Worm (Caenorhabditis elegans) whole organism, L1 larva: Measurements from ENCODE around the gene pbs-6.

Experiments used
- C04F5.9 ChIP-seq: sonication (generic microtip); optimal IDR thresholded peaks from 2 replicates; lab custom pipeline; 2016; ENCODE audit warnings: missing genetic modification characterization, missing compliant biosample characterization
- C16A3.4 ChIP-seq: fragments of 150-350 bp; optimal IDR thresholded peaks from 2 replicates; lab custom pipeline; 2014; ENCODE audit warnings: missing biosample characterization, missing genetic modification characterization
- C34B4.2 ChIP-seq: sonication (generic microtip); optimal IDR thresholded peaks from 2 replicates; lab custom pipeline; 2017; ENCODE audit warnings: mild to moderate bottlenecking, missing genetic modification characterization, missing compliant biosample characterization
- Y116A8C.19 ChIP-seq: sonication (generic microtip); optimal IDR thresholded peaks from 2 replicates; lab custom pipeline; 2016; ENCODE audit warnings: missing compliant biosample characterization, missing genetic modification characterization, borderline replicate concordance
- ceh-63 ChIP-seq: fragments of 200-800 bp; sonication (Bioruptor generic); optimal IDR thresholded peaks from 2 replicates; lab custom pipeline; 2018; ENCODE audit warnings: mild to moderate bottlenecking, missing genetic modification characterization, missing compliant biosample characterization
- ceh-82 ChIP-seq, 3 experiments: fragments of 150-350 bp in 1 of 3; sonication (generic microtip) in 2 of 3; optimal IDR thresholded peaks; 2 replicates each; lab custom pipeline; 2014 to 2017; ENCODE audit warnings: missing biosample characterization in 3 of 3, missing genetic modification characterization in 3 of 3
- ceh-88 ChIP-seq: fragments of 200-800 bp; sonication (Bioruptor generic); IDR thresholded peaks from 2 replicates; pipeline ENCODE4 v1.3.6; 2022; ENCODE audit warnings: missing genetic modification characterization, missing compliant biosample characterization
- ces-1 ChIP-seq: fragments of 150-350 bp; optimal IDR thresholded peaks from 2 replicates; lab custom pipeline; 2014; ENCODE audit warnings: missing biosample characterization, missing genetic modification reagents, missing genetic modification characterization
- dsc-1 ChIP-seq: sonication (generic microtip); optimal IDR thresholded peaks from 2 replicates; lab custom pipeline; 2016; ENCODE audit warnings: mild to moderate bottlenecking, missing genetic modification characterization, missing compliant biosample characterization
- egl-13 ChIP-seq: sonication (generic microtip); optimal IDR thresholded peaks from 2 replicates; lab custom pipeline; 2016; ENCODE audit warnings: missing genotype, missing genetic modification reagents, missing genetic modification characterization, missing compliant biosample characterization
- elt-3 ChIP-seq, 6 experiments: fragments of 150-350 bp in 1 of 6; sonication (generic microtip); optimal IDR thresholded peaks; 2 replicates each; lab custom pipeline; 2017 to 2018; ENCODE audit warnings: missing biosample characterization in 6 of 6, missing genetic modification characterization in 6 of 6, inconsistent platforms in 1 of 6
- ets-5 ChIP-seq: fragments of 200-800 bp; sonication (Bioruptor generic); IDR thresholded peaks from 2 replicates; pipeline ENCODE4 v1.3.6; 2022; ENCODE audit warnings: missing genetic modification characterization, missing compliant biosample characterization
- fkh-10 ChIP-seq: sonication (generic microtip); optimal IDR thresholded peaks from 2 replicates; lab custom pipeline; 2017; ENCODE audit warnings: missing biosample characterization, missing genetic modification reagents, missing genetic modification characterization
- fkh-4 ChIP-seq: sonication (generic microtip); optimal IDR thresholded peaks from 2 replicates; lab custom pipeline; 2016; ENCODE audit warnings: missing compliant biosample characterization, missing genetic modification characterization, borderline replicate concordance
- fos-1 ChIP-seq: fragments of 150-350 bp; optimal IDR thresholded peaks from 2 replicates; lab custom pipeline; 2014; ENCODE audit warnings: missing biosample characterization, missing genetic modification characterization
- grh-1 ChIP-seq: fragments of 200-800 bp; sonication (Bioruptor generic); IDR thresholded peaks from 2 replicates; pipeline ENCODE4 v1.3.6; 2022; ENCODE audit warnings: missing genetic modification reagents, missing genetic modification characterization, missing compliant biosample characterization
- hlh-17 ChIP-seq: fragments of 200-800 bp; sonication (Bioruptor generic); optimal IDR thresholded peaks from 2 replicates; lab custom pipeline; 2018; ENCODE audit warnings: missing genetic modification characterization, mild to moderate bottlenecking, missing compliant biosample characterization, moderate library complexity, borderline replicate concordance
- hlh-4 ChIP-seq: sonication (generic microtip); optimal IDR thresholded peaks from 2 replicates; lab custom pipeline; 2016; ENCODE audit warnings: mild to moderate bottlenecking, missing genetic modification characterization, missing compliant biosample characterization
- hpl-2 ChIP-seq: fragments of 150-350 bp; optimal IDR thresholded peaks from 2 replicates; lab custom pipeline; 2014; ENCODE audit warnings: missing biosample characterization, missing genetic modification reagents, missing genetic modification characterization
- isw-1 ChIP-seq: fragments of 200-800 bp; sonication (Bioruptor generic); IDR thresholded peaks from 2 replicates; pipeline ENCODE4 v1.3.6; 2022; ENCODE audit warnings: missing genetic modification characterization, missing compliant biosample characterization
- jun-1 ChIP-seq: fragments of 150-350 bp; optimal IDR thresholded peaks from 2 replicates; lab custom pipeline; 2014; ENCODE audit warnings: missing biosample characterization, missing genetic modification reagents, missing genetic modification characterization
- lin-15B ChIP-seq: fragments of 150-350 bp; sonication (generic microtip); optimal IDR thresholded peaks from 3 replicates; lab custom pipeline; 2014; ENCODE audit warnings: missing biosample characterization, missing genetic modification characterization
- lsy-2 ChIP-seq, 2 experiments: fragments of 150-350 bp; optimal IDR thresholded peaks; 2 replicates each; lab custom pipeline; 2014; ENCODE audit warnings: missing biosample characterization in 2 of 2, missing genetic modification characterization in 2 of 2
- mab-9 ChIP-seq: fragments of 200-800 bp; sonication (Bioruptor generic); IDR thresholded peaks from 2 replicates; pipeline ENCODE4 v1.3.6; 2022; ENCODE audit warnings: missing genetic modification reagents, missing genetic modification characterization, missing compliant biosample characterization
- mdl-1 ChIP-seq, 2 experiments: fragments of 150-350 bp; optimal IDR thresholded peaks; 2 replicates each; lab custom pipeline; 2014 to 2017; ENCODE audit warnings: missing biosample characterization in 2 of 2, missing genetic modification characterization in 2 of 2, inconsistent platforms in 1 of 2
- mef-2 ChIP-seq: fragments of 150-350 bp; optimal IDR thresholded peaks from 2 replicates; lab custom pipeline; 2014; ENCODE audit warnings: missing biosample characterization, missing genetic modification characterization
- nhr-11 ChIP-seq: fragments of 150-350 bp; optimal IDR thresholded peaks from 2 replicates; lab custom pipeline; 2014; ENCODE audit warnings: missing biosample characterization, missing genetic modification characterization
- nhr-12 ChIP-seq: sonication (generic microtip); optimal IDR thresholded peaks from 2 replicates; lab custom pipeline; 2017; ENCODE audit warnings: missing biosample characterization, missing genetic modification characterization
- nhr-19 ChIP-seq: fragments of 200-800 bp; sonication (Bioruptor generic); conservative IDR thresholded peaks from 2 replicates; pipeline ENCODE4 v1.3.6; 2022; ENCODE audit warnings: missing genetic modification characterization, missing compliant biosample characterization
- nhr-20 ChIP-seq: sonication (generic microtip); optimal IDR thresholded peaks from 2 replicates; lab custom pipeline; 2016; ENCODE audit warnings: mild to moderate bottlenecking, missing genetic modification characterization, missing compliant biosample characterization
- nhr-237 ChIP-seq: fragments of 150-350 bp; optimal IDR thresholded peaks from 2 replicates; lab custom pipeline; 2014; ENCODE audit warnings: missing biosample characterization, missing genetic modification characterization
- nhr-28 ChIP-seq: fragments of 150-350 bp; optimal IDR thresholded peaks from 2 replicates; lab custom pipeline; 2014; ENCODE audit warnings: missing biosample characterization, missing genetic modification characterization
- nhr-71 ChIP-seq: sonication (generic microtip); optimal IDR thresholded peaks from 2 replicates; lab custom pipeline; 2016; ENCODE audit warnings: mild to moderate bottlenecking, missing genetic modification characterization, moderate library complexity, missing compliant biosample characterization
- nhr-84 ChIP-seq: sonication (generic microtip); optimal IDR thresholded peaks from 2 replicates; lab custom pipeline; 2017; ENCODE audit warnings: missing biosample characterization, missing genetic modification characterization
- nhr-85 ChIP-seq: sonication (generic microtip); peaks from one replicate; lab custom pipeline; 2016; ENCODE audit warnings: missing genetic modification characterization, inconsistent platforms, missing compliant biosample characterization
- pag-3 ChIP-seq: sonication (generic microtip); optimal IDR thresholded peaks from 2 replicates; lab custom pipeline; 2017; ENCODE audit warnings: missing genetic modification characterization, mild to moderate bottlenecking, missing compliant biosample characterization, antibody characterized with exemption, borderline replicate concordance; ENCODE audit not compliant: insufficient read depth
- snpc-4 ChIP-seq: fragments of 150-350 bp; optimal IDR thresholded peaks from 2 replicates; lab custom pipeline; 2014; ENCODE audit warnings: missing biosample characterization, missing genetic modification characterization
- sup-37 ChIP-seq: fragments of 200-800 bp; sonication (Bioruptor generic); optimal IDR thresholded peaks from 2 replicates; lab custom pipeline; 2018; ENCODE audit warnings: mild to moderate bottlenecking, missing genetic modification characterization, missing compliant biosample characterization
- swsn-7 ChIP-seq: sonication (generic microtip); optimal IDR thresholded peaks from 2 replicates; lab custom pipeline; 2016; ENCODE audit warnings: missing genetic modification characterization, missing compliant biosample characterization
- unc-130 ChIP-seq: fragments of 150-350 bp; optimal IDR thresholded peaks from 2 replicates; lab custom pipeline; 2017; ENCODE audit warnings: missing biosample characterization, missing genetic modification characterization, inconsistent platforms
- unc-62 ChIP-seq: fragments of 150-350 bp; optimal IDR thresholded peaks from 2 replicates; lab custom pipeline; 2014; ENCODE audit warnings: missing biosample characterization, missing genetic modification reagents, missing genetic modification characterization
- ztf-4 ChIP-seq: fragments of 150-350 bp; optimal IDR thresholded peaks from 2 replicates; lab custom pipeline; 2014; ENCODE audit warnings: missing biosample characterization, missing genetic modification characterization

pbs-6 gene

DNA sequence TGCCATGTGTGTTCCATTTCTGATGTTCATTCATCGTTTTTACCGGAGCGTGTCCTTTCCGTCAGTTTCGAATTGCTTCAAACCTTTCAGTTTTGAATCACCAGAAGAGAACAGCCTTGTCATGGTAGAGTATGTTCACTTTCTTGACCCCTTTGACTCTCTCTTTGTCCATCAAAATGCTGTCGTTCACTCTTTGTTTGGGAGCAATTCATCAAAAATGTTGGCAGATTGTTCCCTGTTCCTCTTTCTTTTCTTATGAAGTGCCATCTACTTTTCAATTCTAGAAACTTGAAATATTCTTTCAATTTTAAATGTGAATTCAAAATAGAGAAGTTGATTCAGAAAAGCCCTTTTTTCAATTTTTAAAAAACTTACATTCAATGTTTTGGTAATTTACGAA is 37.4 kb upstream of the pbs-6 start:
- no peak for TF ChIP-seq lsy-2 (tag; optimal IDR thresholded peaks at IDR 0.05; lab: Kevin White, UChicago)
- TF ChIP-seq dsc-1 (tag; lab: Kevin White, UChicago), result no peak
- no peak for TF ChIP-seq jun-1
- no peak for TF ChIP-seq hlh-17 (GFP tag; lab: Kevin White, UChicago)
- no peak for TF ChIP-seq nhr-237 (tag; lab: Kevin White, UChicago)
- TF ChIP-seq hpl-2 (GFP tag; lab: Kevin White, UChicago), result no peak
- TF ChIP-seq grh-1 (GFP tag; lab: Robert Waterston, UW), result no peak
- no peak for TF ChIP-seq hlh-4 (tag; lab: Kevin White, UChicago)
- TF ChIP-seq nhr-11 (tag; lab: Kevin White, UChicago), result no peak
- no peak for TF ChIP-seq Y116A8C.19

DNA sequence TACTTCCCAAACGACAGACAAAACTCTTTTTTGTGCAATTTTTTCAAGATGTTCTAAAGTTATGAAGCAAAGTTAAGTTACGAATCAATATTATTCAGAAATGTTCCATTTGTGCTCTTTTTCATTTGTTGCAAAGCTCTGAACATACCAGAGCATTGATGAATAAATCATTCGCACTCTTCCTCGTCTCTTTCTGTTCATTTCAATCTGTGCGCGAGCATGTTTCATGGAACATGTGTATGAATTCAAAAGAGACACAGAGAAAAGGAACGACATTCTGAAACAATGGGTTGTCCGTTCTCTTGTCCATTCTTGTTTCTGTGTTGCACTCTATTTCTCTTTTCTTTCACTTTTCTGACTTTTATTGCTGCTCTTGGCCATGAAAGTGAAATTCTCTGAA is 36.5 kb upstream of the pbs-6 start:
- no peak for TF ChIP-seq isw-1 (GFP tag; lab: Robert Waterston, UW)
- no peak for TF ChIP-seq C16A3.4 (tag; lab: Kevin White, UChicago)
- no peak for TF ChIP-seq mab-9 (GFP tag; lab: Robert Waterston, UW)
- no peak for TF ChIP-seq lin-15B (tag; lab: Kevin White, UChicago)
- TF ChIP-seq nhr-84, result no peak
- no peak for TF ChIP-seq C04F5.9 (tag; lab: Kevin White, UChicago)
- TF ChIP-seq sup-37 (GFP tag; lab: Kevin White, UChicago), result no peak
- no peak for TF ChIP-seq ets-5 (GFP tag; lab: Robert Waterston, UW)

DNA sequence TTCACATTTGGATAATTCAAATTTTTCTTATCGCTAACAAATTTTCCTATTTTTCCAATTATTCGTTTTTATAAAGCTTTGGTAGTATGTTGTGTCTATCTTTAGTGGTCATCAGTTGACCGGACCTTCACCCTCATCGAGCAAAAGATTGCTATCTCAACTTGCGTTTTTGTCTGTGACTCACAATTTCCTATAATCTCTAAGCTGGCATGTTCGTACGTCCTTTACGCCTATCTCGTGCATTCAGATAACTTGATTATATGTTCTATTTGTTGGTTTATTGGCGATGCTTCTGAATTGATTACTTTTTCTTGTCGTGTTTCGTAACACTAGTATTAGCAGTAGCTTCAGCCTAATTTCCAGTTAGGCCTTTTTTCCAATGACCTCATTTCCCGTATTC is 35.7 kb upstream of the pbs-6 start:
- TF ChIP-seq unc-62 (GFP tag; lab: Kevin White, UChicago) (no peak), ceh-63 (GFP tag; lab: Kevin White, UChicago) (no peak), fos-1 (no peak), C34B4.2 (no peak), ceh-88 (GFP tag; lab: Robert Waterston, UW) (no peak), ets-5 (GFP tag; lab: Robert Waterston, UW) (no peak), nhr-71 (no peak), nhr-12 (tag; lab: Kevin White, UChicago) (no peak), nhr-28 (tag; lab: Kevin White, UChicago) (no peak), fkh-10 (GFP tag; lab: Kevin White, UChicago) (no peak), pag-3 (tag; lab: Kevin White, UChicago) (no peak), mef-2 (no peak)

DNA sequence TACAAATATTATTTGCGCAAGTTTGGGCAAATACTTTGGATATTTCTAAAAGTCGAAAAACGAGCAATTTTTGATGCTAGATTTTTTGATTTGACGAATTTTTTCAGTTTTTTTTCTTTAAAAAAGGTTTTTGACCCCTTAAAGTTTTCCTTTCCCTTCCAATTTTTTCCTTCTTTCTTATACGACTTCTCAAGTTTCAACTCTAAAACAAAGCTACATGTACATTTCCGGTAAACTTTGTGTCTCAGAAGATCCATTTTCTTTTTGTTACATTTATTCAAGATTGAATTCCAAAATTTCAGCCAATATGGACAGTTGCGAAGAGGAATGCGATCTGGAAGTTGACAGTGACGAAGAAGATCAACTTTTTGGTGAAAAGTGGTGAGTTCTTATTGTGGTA is 34.9 kb upstream of the pbs-6 start, which contains the start of gene mig-10:
mig-10 (plus strand) TSS at position 301 of the 400 bp plus-strand sequence.
- TF ChIP-seq snpc-4 (tag; lab: Kevin White, UChicago) (no peak), swsn-7 (tag; lab: Kevin White, UChicago) (no peak), ceh-82 (tag; optimal IDR thresholded peaks at IDR 0.05; lab: Kevin White, UChicago) (no peak), mdl-1 (tag; optimal IDR thresholded peaks at IDR 0.05; lab: Kevin White, UChicago) (no peak), fkh-10 (GFP tag; lab: Kevin White, UChicago) (no peak), fos-1 (no peak), ces-1 (GFP tag; lab: Kevin White, UChicago) (no peak), nhr-85 (tag; lab: Kevin White, UChicago) (no peak), mab-9 (GFP tag; lab: Robert Waterston, UW) (no peak), unc-130 (tag; lab: Kevin White, UChicago) (no peak), fkh-4 (tag; lab: Kevin White, UChicago) (no peak), mef-2 (no peak), ztf-4 (tag; lab: Kevin White, UChicago) (no peak), unc-62 (GFP tag; lab: Kevin White, UChicago) (no peak), egl-13 (tag; lab: Kevin White, UChicago) (no peak), ets-5 (GFP tag; lab: Robert Waterston, UW) (no peak), nhr-19 (GFP tag; lab: Robert Waterston, UW) (no peak), elt-3 (tag; optimal IDR thresholded peaks at IDR 0.05; lab: Kevin White, UChicago) (no peak), nhr-20 (tag; lab: Kevin White, UChicago) (no peak)
- TF ChIP-seq, all 84 proteins: peak for 0
